Fruit fly (Drosophila melanogaster): ENCODE data around the gene CG46456.

Gene CG46456

dm6 chr3L:5352684-5353322, 2.3 kb downstream of the CG46456 start (continued):
- TF ChIP-seq Smox (GFP tag; optimal IDR thresholded peaks at IDR 0.05) (peak; percentile 60), svp (GFP tag) (no peak), CG8319 (GFP tag; optimal IDR thresholded peaks at IDR 0.05) (peak; percentile 26), vri (GFP tag; optimal IDR thresholded peaks at IDR 0.05) (peak; percentile 44), ss (GFP tag; optimal IDR thresholded peaks at IDR 0.05) (peak; percentile 50 to 75), CG11294 (GFP tag; IDR thresholded peaks at IDR 0.05) (no peak), CG3919 (GFP tag; optimal IDR thresholded peaks at IDR 0.05) (peak; percentile 88), pdm3 (GFP tag; optimal IDR thresholded peaks at IDR 0.05) (peak; percentile 78), spab (GFP tag; optimal IDR thresholded peaks at IDR 0.05) (peak; percentile 92), Gug (GFP tag; IDR thresholded peaks at IDR 0.05) (0 out of 2 replicates have a peak, but pooled peaks have one; percentile 44), CG8119 (GFP tag; IDR thresholded peaks at IDR 0.05) (0 out of 3 replicates have a peak, but pooled peaks have one; percentile 41), CG6808 (GFP tag; optimal IDR thresholded peaks at IDR 0.05) (peak; percentile 95), CG10669 (GFP tag; optimal IDR thresholded peaks at IDR 0.05) (peak; percentile 95), net (GFP tag; optimal IDR thresholded peaks at IDR 0.05) (peak; percentile 61), Eip75B (GFP tag; optimal IDR thresholded peaks at IDR 0.05) (peak; percentile 92), CG34406 (GFP tag; optimal IDR thresholded peaks at IDR 0.05) (peak; percentile 61), Blimp-1 (GFP tag; optimal IDR thresholded peaks at IDR 0.05) (no peak), Ets21C (GFP tag; optimal IDR thresholded peaks at IDR 0.05) (peak; percentile 15), fkh (GFP tag; optimal IDR thresholded peaks at IDR 0.05) (no peak), dac (GFP tag; optimal IDR thresholded peaks at IDR 0.05) (no peak), acj6 (GFP tag; optimal IDR thresholded peaks at IDR 0.05) (peak; percentile 78), Ets96B (tag; optimal IDR thresholded peaks at IDR 0.05) (peak; percentile 97), CG6163 (GFP tag; IDR thresholded peaks at IDR 0.05) (peak; percentile 89), dsx (GFP tag; optimal IDR thresholded peaks at IDR 0.05; ENCODE audit: poor library complexity, severe bottlenecking) (peak; percentile 94), Eip93F (GFP tag; optimal IDR thresholded peaks at IDR 0.05) (no peak), CG3032 (tag; optimal IDR thresholded peaks at IDR 0.05) (peak; percentile 96), CG1621 (tag; optimal IDR thresholded peaks at IDR 0.05) (peak; percentile 91), CG15336 (GFP tag; IDR thresholded peaks at IDR 0.05) (no peak), salr (GFP tag; optimal IDR thresholded peaks at IDR 0.05) (peak; percentile 70 to 89), Lpt (GFP tag; optimal IDR thresholded peaks at IDR 0.05) (peak; percentile 10), cyc (GFP tag; optimal IDR thresholded peaks at IDR 0.05) (peak; percentile 62)

dm6 chr3L:5351348-5351850, 3.7 kb downstream of the CG46456 start:
- TF ChIP-seq achi (GFP tag; optimal IDR thresholded peaks at IDR 0.05) (no peak), Smox (GFP tag; optimal IDR thresholded peaks at IDR 0.05) (no peak), Sox15 (GFP tag; optimal IDR thresholded peaks at IDR 0.05) (no peak), Eip78C (GFP tag) (peak; percentile 53), CG6808 (GFP tag; optimal IDR thresholded peaks at IDR 0.05) (no peak)

DNA sequence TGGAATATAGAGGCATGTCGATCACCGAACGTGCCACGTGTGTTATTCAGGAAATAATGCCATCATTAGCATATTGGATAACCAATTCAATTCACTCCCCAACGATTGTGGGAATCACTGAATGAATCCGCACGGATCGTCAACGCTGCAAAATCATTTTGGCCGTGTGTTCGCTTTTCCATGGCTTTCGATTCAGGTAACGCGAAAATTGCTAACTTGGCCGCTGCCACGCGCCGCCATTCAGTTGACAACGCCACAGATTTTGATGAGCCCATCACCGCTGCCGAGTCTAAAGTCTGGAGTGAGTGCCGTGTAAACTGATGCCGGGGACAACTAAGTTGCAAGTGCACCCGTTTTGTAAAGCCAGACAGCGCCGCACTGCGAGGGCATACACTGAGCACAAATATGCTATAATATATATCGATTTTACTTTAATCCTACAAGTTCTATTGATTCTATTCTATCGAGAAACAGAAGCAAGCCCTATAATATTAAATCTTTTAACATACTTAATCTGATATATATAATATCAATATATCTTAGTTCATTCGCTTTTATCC, 5.3 kb downstream of the CG46456 start:
- no peak for TF ChIP-seq CG11762 (GFP tag; optimal IDR thresholded peaks at IDR 0.05; ENCODE audit: insufficient read depth)
- no peak for TF ChIP-seq CG3919 (GFP tag; optimal IDR thresholded peaks at IDR 0.05)
- no peak for TF ChIP-seq salr (GFP tag; optimal IDR thresholded peaks at IDR 0.05)
- peak; percentile 77 for TF ChIP-seq Eip78C (GFP tag)
- TF ChIP-seq ss (GFP tag; optimal IDR thresholded peaks at IDR 0.05): no peak
- no peak for TF ChIP-seq Sox14 (GFP tag; optimal IDR thresholded peaks at IDR 0.05)
- TF ChIP-seq CG6792 (GFP tag; optimal IDR thresholded peaks at IDR 0.05): no peak
- no peak for TF ChIP-seq CG6276 (GFP tag; optimal IDR thresholded peaks at IDR 0.05)
- TF ChIP-seq CG11902 (GFP tag; optimal IDR thresholded peaks at IDR 0.05): no peak
- no peak for TF ChIP-seq Hr38 (GFP tag; optimal IDR thresholded peaks at IDR 0.05)
- peak; percentile 9 for TF ChIP-seq OdsH (GFP tag; optimal IDR thresholded peaks at IDR 0.05)
- no peak for TF ChIP-seq Blimp-1 (GFP tag; optimal IDR thresholded peaks at IDR 0.05)
- no peak for TF ChIP-seq eg (GFP tag; IDR thresholded peaks at IDR 0.05)
- TF ChIP-seq svp (GFP tag): peak; percentile 36
- TF ChIP-seq Eip93F (GFP tag; optimal IDR thresholded peaks at IDR 0.05): no peak
- TF ChIP-seq spab (GFP tag; optimal IDR thresholded peaks at IDR 0.05): no peak
- TF ChIP-seq pdm3 (GFP tag; optimal IDR thresholded peaks at IDR 0.05): no peak
- no peak for TF ChIP-seq Ets96B (tag; optimal IDR thresholded peaks at IDR 0.05)
- TF ChIP-seq CG6163 (GFP tag; IDR thresholded peaks at IDR 0.05): no peak; the same call in 2 of the 3 replicates
- peak; percentile 39 for TF ChIP-seq CG10631 (GFP tag; optimal IDR thresholded peaks at IDR 0.05)
- TF ChIP-seq dsx (GFP tag; optimal IDR thresholded peaks at IDR 0.05; ENCODE audit: poor library complexity, severe bottlenecking): peak; percentile 80
- peak; percentile 2 for TF ChIP-seq acj6 (GFP tag; optimal IDR thresholded peaks at IDR 0.05)
- TF ChIP-seq CG32006 (GFP tag; optimal IDR thresholded peaks at IDR 0.05): no peak
- TF ChIP-seq net (GFP tag; optimal IDR thresholded peaks at IDR 0.05): no peak
- no peak for TF ChIP-seq Met (GFP tag; optimal IDR thresholded peaks at IDR 0.05)

Measured in whole organism, prepupa.